Worm (Caenorhabditis elegans): ENCODE data around the gene F15G9.1.

Gene F15G9.1

ce11 chrX:9719070-9719469 lies 12.9 kb downstream of the F15G9.1 start:
- TF ChIP-seq nhr-23 (tag; optimal IDR thresholded peaks at IDR 0.05) (no peak), R02D3.7 (tag; optimal IDR thresholded peaks at IDR 0.05) (no peak), nfya-1 (tag; optimal IDR thresholded peaks at IDR 0.05; ENCODE audit: insufficient read depth) (no peak), nhr-77 (tag; optimal IDR thresholded peaks at IDR 0.05) (no peak)

DNA sequence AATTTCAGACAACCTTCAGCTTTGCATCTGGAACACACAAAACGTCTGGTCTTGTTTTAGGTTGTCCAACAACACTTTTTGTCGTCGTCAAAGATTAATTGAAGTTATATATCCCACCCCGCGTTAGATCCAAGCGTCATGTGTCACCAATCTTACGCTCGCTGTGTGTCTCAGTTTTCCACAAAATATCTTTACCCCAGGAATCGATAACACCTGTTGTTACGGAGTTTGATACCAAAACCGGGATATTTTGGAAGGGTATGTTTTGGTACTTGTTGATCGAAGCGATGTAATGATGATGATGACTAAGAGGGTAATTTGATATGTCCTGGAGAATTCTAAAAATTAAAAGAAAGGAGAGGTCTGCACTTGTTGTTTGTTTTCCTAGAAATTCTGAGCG lies 29.3 kb downstream of the F15G9.1 start:
- TF ChIP-seq ZK546.5 (tag; optimal IDR thresholded peaks at IDR 0.05) (no peak), fos-1 (tag; optimal IDR thresholded peaks at IDR 0.05) (no peak), ceh-16 (tag; optimal IDR thresholded peaks at IDR 0.05) (no peak), jun-1 (tag; optimal IDR thresholded peaks at IDR 0.05) (no peak), elt-1 (tag; optimal IDR thresholded peaks at IDR 0.05) (no peak)

- TF ChIP-seq elt-2 (tag; optimal IDR thresholded peaks at IDR 0.05) (peak; percentile 8), lin-39 (tag; optimal IDR thresholded peaks at IDR 0.05) (peak; percentile 62), nfya-1 (tag; optimal IDR thresholded peaks at IDR 0.05; ENCODE audit: insufficient read depth) (peak; percentile 62), hmg-11 (tag; optimal IDR thresholded peaks at IDR 0.05) (peak; percentile 44), nhr-67 (tag; optimal IDR thresholded peaks at IDR 0.05) (no peak)
Measured at ce11 chrX:9737730-9738129, 31.5 kb downstream of the F15G9.1 start, which contains the start of gene F15G9.5. Gene F15G9.5, minus strand, starts transcription at chrX:9737888.

DNA sequence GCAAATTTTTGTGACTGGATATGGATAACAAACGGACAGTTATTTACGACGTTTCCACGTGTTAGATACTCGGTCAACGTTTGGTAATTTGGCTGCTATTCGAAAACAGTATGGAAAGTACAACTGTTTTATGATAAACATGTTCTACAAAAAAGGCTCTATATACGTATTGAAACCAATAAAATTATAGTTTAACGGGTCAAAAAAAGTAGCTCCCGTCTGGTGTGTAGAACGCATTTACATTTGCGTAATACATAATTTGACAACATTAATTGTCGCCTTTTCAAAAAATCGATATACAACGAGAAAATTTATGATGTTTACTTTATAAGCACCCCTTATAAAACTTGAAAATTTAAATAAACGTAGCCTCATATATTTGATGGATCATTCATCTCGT lies 35.9 kb downstream of the F15G9.1 start:
- TF ChIP-seq jun-1 (tag; optimal IDR thresholded peaks at IDR 0.05) = no peak
- no peak for TF ChIP-seq mdl-1 (tag; optimal IDR thresholded peaks at IDR 0.05)
- no peak for TF ChIP-seq ceh-82 (tag; optimal IDR thresholded peaks at IDR 0.05)
- TF ChIP-seq nhr-237 (tag; optimal IDR thresholded peaks at IDR 0.05) = no peak
- no peak for TF ChIP-seq elt-1 (tag; optimal IDR thresholded peaks at IDR 0.05)
- no peak for TF ChIP-seq unc-62 (GFP tag; optimal IDR thresholded peaks at IDR 0.05)
- no peak for TF ChIP-seq unc-39 (tag; optimal IDR thresholded peaks at IDR 0.05)
- TF ChIP-seq aly-2 (tag; optimal IDR thresholded peaks at IDR 0.05) = no peak
- TF ChIP-seq eor-1 (tag; optimal IDR thresholded peaks at IDR 0.05) = no peak
- TF ChIP-seq ama-1 (optimal IDR thresholded peaks at IDR 0.05) = no peak

DNA sequence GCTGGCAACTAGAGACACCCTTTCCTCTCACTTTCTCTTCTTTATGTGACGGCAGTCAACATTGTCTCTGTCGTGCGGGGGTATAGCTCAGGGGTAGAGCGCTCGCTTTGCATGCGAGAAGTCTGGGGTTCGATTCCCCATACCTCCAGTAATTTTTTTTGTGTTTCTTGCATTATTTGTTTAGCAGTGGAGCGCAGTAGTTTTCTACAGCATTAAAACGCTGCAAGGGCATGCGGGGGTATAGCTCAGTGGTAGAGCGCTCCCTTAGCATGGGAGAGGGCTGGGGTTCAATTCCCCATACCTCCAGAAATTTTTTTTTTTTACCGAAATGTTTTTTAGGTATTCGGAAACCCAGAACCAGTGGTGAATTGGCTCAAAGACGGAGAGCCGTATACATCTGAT lies 37.3 kb downstream of the F15G9.1 start:
- peak; percentile 28 for TF ChIP-seq nhr-11 (tag; optimal IDR thresholded peaks at IDR 0.05)
- TF ChIP-seq unc-62 (GFP tag; optimal IDR thresholded peaks at IDR 0.05) = peak; percentile 67
- TF ChIP-seq elt-2 (tag; optimal IDR thresholded peaks at IDR 0.05) = peak; percentile 74
- peak; percentile 88 for TF ChIP-seq jun-1 (tag; optimal IDR thresholded peaks at IDR 0.05)
- TF ChIP-seq nfya-1 (tag; optimal IDR thresholded peaks at IDR 0.05; ENCODE audit: insufficient read depth) = peak; percentile 85
- peak; percentile 81 for TF ChIP-seq nhr-43 (tag; optimal IDR thresholded peaks at IDR 0.05; ENCODE audit: poor library complexity, severe bottlenecking)
- peak; percentile 88 for TF ChIP-seq nhr-25 (tag; optimal IDR thresholded peaks at IDR 0.05)
- peak; percentile 60 for TF ChIP-seq egl-5 (tag; optimal IDR thresholded peaks at IDR 0.05)
- peak; percentile 64 for TF ChIP-seq skn-1 (tag; optimal IDR thresholded peaks at IDR 0.05)
- TF ChIP-seq elt-3 (tag; optimal IDR thresholded peaks at IDR 0.05) = peak in 1 of 3 experiments; percentile 62
- peak; percentile 91 for TF ChIP-seq lin-39 (tag; optimal IDR thresholded peaks at IDR 0.05)
- peak; percentile 32 for TF ChIP-seq ztf-4 (tag; optimal IDR thresholded peaks at IDR 0.05)
- TF ChIP-seq hmg-11 (tag; optimal IDR thresholded peaks at IDR 0.05) = peak; percentile 98
- TF ChIP-seq pqm-1 (tag; optimal IDR thresholded peaks at IDR 0.05) = peak; percentile 54
- TF ChIP-seq lsy-12 (tag; optimal IDR thresholded peaks at IDR 0.05) = peak; percentile 88
- TF ChIP-seq lin-15B (tag; optimal IDR thresholded peaks at IDR 0.05) = peak; percentile 41
- peak; percentile 21 for TF ChIP-seq mdl-1 (tag; optimal IDR thresholded peaks at IDR 0.05)
- TF ChIP-seq R02D3.7 (tag; optimal IDR thresholded peaks at IDR 0.05) = peak; percentile 33
- peak; percentile 76 for TF ChIP-seq nhr-77 (tag; optimal IDR thresholded peaks at IDR 0.05)
- peak; percentile 79 for TF ChIP-seq ceh-82 (tag; optimal IDR thresholded peaks at IDR 0.05)
- peak; percentile 90 for TF ChIP-seq tbx-2 (tag; optimal IDR thresholded peaks at IDR 0.05)
- TF ChIP-seq egl-27 (tag; optimal IDR thresholded peaks at IDR 0.05) = peak; percentile 52

DNA sequence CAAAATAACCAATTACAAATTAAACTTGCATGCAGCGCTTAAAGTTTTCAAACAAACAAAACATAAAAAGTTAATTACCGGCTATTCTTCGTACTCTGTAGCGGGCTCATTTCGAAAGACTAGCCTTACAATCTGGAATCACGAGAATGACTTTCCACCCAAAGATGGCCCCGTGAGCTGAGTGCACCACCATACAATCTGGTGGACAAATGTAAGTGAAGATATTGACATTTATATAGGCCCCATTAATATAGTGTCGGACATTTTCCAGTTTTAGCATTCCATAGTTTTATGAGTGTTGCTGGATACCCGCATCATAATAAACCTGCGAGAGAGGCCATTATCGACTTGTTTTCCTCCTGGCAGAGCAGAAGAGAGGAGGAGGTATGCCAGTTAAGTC lies 48.4 kb downstream of the F15G9.1 start:
- no peak for TF ChIP-seq ceh-16 (tag; optimal IDR thresholded peaks at IDR 0.05)
- TF ChIP-seq nhr-43 (tag; optimal IDR thresholded peaks at IDR 0.05; ENCODE audit: poor library complexity, severe bottlenecking) = no peak
- TF ChIP-seq ama-1 (optimal IDR thresholded peaks at IDR 0.05) = no peak
- no peak for TF ChIP-seq ceh-9 (tag; optimal IDR thresholded peaks at IDR 0.05)
- TF ChIP-seq nhr-67 (tag; optimal IDR thresholded peaks at IDR 0.05) = no peak
- TF ChIP-seq sea-2 (GFP tag; optimal IDR thresholded peaks at IDR 0.05) = no peak
- no peak for TF ChIP-seq nhr-11 (tag; optimal IDR thresholded peaks at IDR 0.05)
- TF ChIP-seq zag-1 (tag; optimal IDR thresholded peaks at IDR 0.05) = no peak
- TF ChIP-seq ztf-11 (tag; optimal IDR thresholded peaks at IDR 0.05) = no peak
- TF ChIP-seq daf-12 (tag; optimal IDR thresholded peaks at IDR 0.05) = no peak
- TF ChIP-seq lin-15B (tag; optimal IDR thresholded peaks at IDR 0.05) = no peak
- no peak for TF ChIP-seq ceh-82 (tag; optimal IDR thresholded peaks at IDR 0.05)
- no peak for TF ChIP-seq nhr-23 (tag; optimal IDR thresholded peaks at IDR 0.05)
